Worm (Caenorhabditis elegans) whole organism, young adult: ENCODE data around the gene cyp-13A1.

Source experiments
- B0336.3 ChIP-seq: fragments of 200-800 bp; sonication (Bioruptor generic); IDR thresholded peaks from 2 replicates; pipeline ENCODE4 v1.3.6; 2022; ENCODE audit warnings: missing genetic modification characterization, missing compliant biosample characterization
- F33H1.4 ChIP-seq: fragments of 200-800 bp; sonication (Bioruptor generic); IDR thresholded peaks from 2 replicates; pipeline ENCODE4 v1.3.6; 2022; ENCODE audit warnings: missing genetic modification reagents, missing genetic modification characterization, missing compliant biosample characterization
- F37B4.10 ChIP-seq: fragments of 200-800 bp; sonication (Bioruptor generic); IDR thresholded peaks from 2 replicates; pipeline ENCODE4 v1.3.6; 2022; ENCODE audit warnings: missing genetic modification characterization, missing compliant biosample characterization
- F39B2.1 ChIP-seq: fragments of 200-800 bp; sonication (Bioruptor generic); IDR thresholded peaks from 2 replicates; pipeline ENCODE4 v1.3.6; 2022; ENCODE audit warnings: missing genetic modification reagents, missing genetic modification characterization, missing compliant biosample characterization
- F49E8.2 ChIP-seq: sonication (generic microtip); optimal IDR thresholded peaks from 3 replicates; lab custom pipeline; 2017; ENCODE audit warnings: missing genetic modification characterization, mild to moderate bottlenecking, missing compliant biosample characterization, antibody characterized with exemption, moderate library complexity; ENCODE audit not compliant: insufficient read depth
- F57C9.4 ChIP-seq: sonication (generic microtip); optimal IDR thresholded peaks from 2 replicates; lab custom pipeline; 2017; ENCODE audit warnings: mild to moderate bottlenecking, missing genetic modification characterization, missing compliant biosample characterization
- K12H6.12 ChIP-seq: fragments of 200-800 bp; sonication (Bioruptor generic); optimal IDR thresholded peaks from 2 replicates; lab custom pipeline; 2018; ENCODE audit warnings: mild to moderate bottlenecking, missing genetic modification characterization, missing compliant biosample characterization
- T26A5.8 ChIP-seq: sonication (generic microtip); optimal IDR thresholded peaks from 2 replicates; lab custom pipeline; 2016; ENCODE audit warnings: missing genetic modification characterization, missing compliant biosample characterization
- Y53G8AR.9 ChIP-seq: fragments of 200-800 bp; sonication (Bioruptor generic); conservative IDR thresholded peaks from 2 replicates; pipeline ENCODE4 v1.3.6; 2022; ENCODE audit warnings: missing genetic modification reagents, missing genetic modification characterization, missing compliant biosample characterization
- Y56A3A.18 ChIP-seq: fragments of 200-800 bp; sonication (Bioruptor generic); IDR thresholded peaks from 2 replicates; pipeline ENCODE4 v1.3.6; 2022; ENCODE audit warnings: missing genetic modification reagents, missing genetic modification characterization, missing compliant biosample characterization
- Y79H2A.3 ChIP-seq: fragments of 200-800 bp; sonication (Bioruptor generic); conservative IDR thresholded peaks from 2 replicates; pipeline ENCODE4 v1.3.6; 2022; ENCODE audit warnings: missing genetic modification reagents, missing genetic modification characterization, missing compliant biosample characterization
- ama-1 ChIP-seq, 3 experiments: fragments of 150-350 bp in 1 of 3; sonication (generic microtip) in 2 of 3; optimal IDR thresholded peaks; 2 replicates each; lab custom pipeline; 2014 to 2018; ENCODE audit warnings: missing biosample characterization in 2 of 3, missing genetic modification characterization in 2 of 3, missing genetic modification reagents in 2 of 3
- athp-1 ChIP-seq: sonication (generic microtip); optimal IDR thresholded peaks from 2 replicates; lab custom pipeline; 2017; ENCODE audit warnings: mild to moderate bottlenecking, missing genetic modification characterization, missing compliant biosample characterization
- attf-3 ChIP-seq: fragments of 200-800 bp; sonication (Bioruptor generic); conservative IDR thresholded peaks from 2 replicates; pipeline ENCODE4 v1.3.6; 2022; ENCODE audit warnings: missing genetic modification reagents, missing genetic modification characterization, missing compliant biosample characterization
- attf-5 ChIP-seq: fragments of 200-800 bp; sonication (Bioruptor generic); optimal IDR thresholded peaks from 2 replicates; lab custom pipeline; 2018; ENCODE audit warnings: mild to moderate bottlenecking, missing genetic modification characterization, missing compliant biosample characterization
- ccch-3 ChIP-seq: fragments of 200-800 bp; sonication (Bioruptor generic); optimal IDR thresholded peaks from 2 replicates; lab custom pipeline; 2018; ENCODE audit warnings: mild to moderate bottlenecking, missing genetic modification characterization, missing compliant biosample characterization
- ceh-40 ChIP-seq: fragments of 200-800 bp; sonication (Bioruptor generic); IDR thresholded peaks from 2 replicates; pipeline ENCODE4 v1.3.6; 2022; ENCODE audit warnings: missing genetic modification characterization, missing compliant biosample characterization
- ceh-58 ChIP-seq: fragments of 200-800 bp; sonication (Bioruptor generic); IDR thresholded peaks from 2 replicates; pipeline ENCODE4 v1.3.6; 2022; ENCODE audit warnings: missing genetic modification characterization, missing compliant biosample characterization
- ceh-91 ChIP-seq: fragments of 200-800 bp; sonication (Bioruptor generic); IDR thresholded peaks from 2 replicates; pipeline ENCODE4 v1.3.6; 2022; ENCODE audit warnings: missing genetic modification reagents, missing genetic modification characterization, missing compliant biosample characterization
- egl-44 ChIP-seq: fragments of 200-800 bp; sonication (Bioruptor generic); IDR thresholded peaks from 2 replicates; pipeline ENCODE4 v1.3.6; 2022; ENCODE audit warnings: missing genetic modification reagents, missing genetic modification characterization, missing compliant biosample characterization
- fkh-3 ChIP-seq: sonication (generic microtip); optimal IDR thresholded peaks from 2 replicates; lab custom pipeline; 2016; ENCODE audit warnings: mild to moderate bottlenecking, missing genetic modification characterization, missing compliant biosample characterization
- hsf-1 ChIP-seq: fragments of 200-800 bp; sonication (Bioruptor generic); IDR thresholded peaks from 2 replicates; pipeline ENCODE4 v1.3.6; 2022; ENCODE audit warnings: missing genetic modification reagents, missing genetic modification characterization, missing compliant biosample characterization
- let-526 ChIP-seq: fragments of 200-800 bp; sonication (Bioruptor generic); IDR thresholded peaks from 2 replicates; pipeline ENCODE4 v1.3.6; 2022; ENCODE audit warnings: missing genetic modification reagents, missing genetic modification characterization, missing compliant biosample characterization
- let-607 ChIP-seq, 2 experiments: fragments of 200-800 bp in 1 of 2; sonication (Bioruptor generic) in 1 of 2; sonication (generic microtip) in 1 of 2; optimal IDR thresholded peaks; 2 replicates each; lab custom pipeline; 2016 to 2018; ENCODE audit warnings: mild to moderate bottlenecking in 2 of 2, missing compliant biosample characterization in 2 of 2, missing genetic modification characterization in 2 of 2, moderate library complexity in 2 of 2, missing genotype in 1 of 2
- lir-1 ChIP-seq: fragments of 200-800 bp; sonication (Bioruptor generic); conservative IDR thresholded peaks from 2 replicates; pipeline ENCODE4 v1.3.6; 2022; ENCODE audit warnings: missing genetic modification reagents, missing genetic modification characterization, missing compliant biosample characterization
- madf-10 ChIP-seq: sonication (generic microtip); optimal IDR thresholded peaks from 2 replicates; lab custom pipeline; 2016; ENCODE audit warnings: mild to moderate bottlenecking, missing genetic modification characterization, missing compliant biosample characterization
- madf-6 ChIP-seq: fragments of 200-800 bp; sonication (Bioruptor generic); IDR thresholded peaks from 2 replicates; pipeline ENCODE4 v1.3.6; 2022; ENCODE audit warnings: missing genetic modification reagents, missing genetic modification characterization, missing compliant biosample characterization
- madf-8 ChIP-seq: fragments of 200-800 bp; sonication (Bioruptor generic); conservative IDR thresholded peaks from 2 replicates; pipeline ENCODE4 v1.3.6; 2022; ENCODE audit warnings: missing genetic modification reagents, missing genetic modification characterization, missing compliant biosample characterization
- mxl-1 ChIP-seq: sonication (generic microtip); optimal IDR thresholded peaks from 2 replicates; lab custom pipeline; 2016; ENCODE audit warnings: missing genetic modification characterization, missing compliant biosample characterization
- nfyb-1 ChIP-seq: fragments of 200-800 bp; sonication (Bioruptor generic); IDR thresholded peaks from 2 replicates; pipeline ENCODE4 v1.3.6; 2022; ENCODE audit warnings: missing genetic modification reagents, missing genetic modification characterization, missing compliant biosample characterization
- nhr-120 ChIP-seq: fragments of 200-800 bp; sonication (Bioruptor generic); IDR thresholded peaks from 2 replicates; pipeline ENCODE4 v1.3.6; 2022; ENCODE audit warnings: missing genetic modification characterization, missing compliant biosample characterization
- nhr-27 ChIP-seq: fragments of 200-800 bp; sonication (Bioruptor generic); optimal IDR thresholded peaks from 2 replicates; lab custom pipeline; 2018; ENCODE audit warnings: mild to moderate bottlenecking, missing genetic modification characterization, moderate library complexity, missing compliant biosample characterization
- nhr-90 ChIP-seq: sonication (generic microtip); optimal IDR thresholded peaks from 2 replicates; lab custom pipeline; 2016; ENCODE audit warnings: missing genotype, mild to moderate bottlenecking, missing genetic modification characterization, missing compliant biosample characterization
- pbrm-1 ChIP-seq: fragments of 200-800 bp; sonication (Bioruptor generic); IDR thresholded peaks from 2 replicates; pipeline ENCODE4 v1.3.6; 2022; ENCODE audit warnings: missing genetic modification reagents, missing genetic modification characterization, missing compliant biosample characterization
- pha-4 ChIP-seq: fragments of 150-350 bp; sonication (generic microtip); optimal IDR thresholded peaks from 2 replicates; lab custom pipeline; 2014; ENCODE audit warnings: missing biosample characterization, missing genetic modification reagents, missing genetic modification characterization
- rec-8 ChIP-seq, 2 experiments: sonication (generic microtip); optimal IDR thresholded peaks; 2 replicates each; lab custom pipeline; 2016; ENCODE audit warnings: mild to moderate bottlenecking in 2 of 2, missing genetic modification characterization in 2 of 2, missing genetic modification reagents in 2 of 2, missing genotype in 2 of 2, missing biosample characterization in 1 of 2, missing compliant biosample characterization in 1 of 2, moderate library complexity in 1 of 2
- sdz-38 ChIP-seq: sonication (generic microtip); optimal IDR thresholded peaks from 2 replicates; lab custom pipeline; 2016; ENCODE audit warnings: missing genotype, missing genetic modification characterization, missing compliant biosample characterization
- sea-2 ChIP-seq: fragments of 200-800 bp; sonication (Bioruptor generic); IDR thresholded peaks from 2 replicates; pipeline ENCODE4 v1.3.6; 2022; ENCODE audit warnings: missing genetic modification characterization, missing compliant biosample characterization
- snpc-4 ChIP-seq, 5 experiments: fragments of 150-350 bp in 1 of 5; sonication (generic microtip) in 4 of 5; optimal IDR thresholded peaks; 2 replicates each; lab custom pipeline; 2014 to 2018; ENCODE audit warnings: missing genetic modification characterization in 5 of 5, missing biosample characterization in 3 of 5, antibody characterized with exemption in 2 of 5, mild to moderate bottlenecking in 2 of 5, missing compliant biosample characterization in 2 of 5, missing genotype in 2 of 5, moderate library complexity in 2 of 5, missing genetic modification reagents in 1 of 5
- unc-62 ChIP-seq: fragments of 150-350 bp; optimal IDR thresholded peaks from 2 replicates; lab custom pipeline; 2014; ENCODE audit warnings: missing biosample characterization, missing genetic modification reagents, missing genetic modification characterization
- zfh-2 ChIP-seq: fragments of 200-800 bp; sonication (Bioruptor generic); conservative IDR thresholded peaks from 2 replicates; pipeline ENCODE4 v1.3.6; 2022; ENCODE audit warnings: missing genetic modification reagents, missing genetic modification characterization, missing compliant biosample characterization
- ztf-22 ChIP-seq: fragments of 200-800 bp; sonication (Bioruptor generic); optimal IDR thresholded peaks from 2 replicates; lab custom pipeline; 2018; ENCODE audit warnings: mild to moderate bottlenecking, missing genetic modification characterization, moderate library complexity, missing compliant biosample characterization
- ztf-3 ChIP-seq: fragments of 200-800 bp; sonication (Bioruptor generic); optimal IDR thresholded peaks from 2 replicates; lab custom pipeline; 2018; ENCODE audit warnings: mild to moderate bottlenecking, missing genetic modification characterization, missing compliant biosample characterization
- ztf-6 ChIP-seq: fragments of 200-800 bp; sonication (Bioruptor generic); IDR thresholded peaks from 2 replicates; pipeline ENCODE4 v1.3.6; 2022; ENCODE audit warnings: missing genetic modification reagents, missing genetic modification characterization, missing compliant biosample characterization

The cyp-13A1 gene

ce11 chrII:9746069-9746468 lies 35.7 kb downstream of the cyp-13A1 start, which contains the start of the genes Y53C12B.1 and nos-3 (continued):
- TF ChIP-seq ceh-58 (no peak), Y79H2A.3 (GFP tag; lab: Robert Waterston, UW) (no peak), ztf-6 (GFP tag; lab: Robert Waterston, UW) (no peak), fkh-3 (tag; lab: Kevin White, UChicago) (no peak), pbrm-1 (GFP tag; lab: Robert Waterston, UW) (peak; percentile 66), attf-3 (GFP tag; lab: Robert Waterston, UW) (no peak; the same call in 1 of the 2 replicates), ccch-3 (GFP tag; lab: Kevin White, UChicago) (no peak), sdz-38 (tag; lab: Kevin White, UChicago) (no peak), F33H1.4 (GFP tag; lab: Robert Waterston, UW) (peak; percentile 96), snpc-4 (GFP tag; optimal IDR thresholded peaks at IDR 0.05; lab: Kevin White, UChicago) (peak; percentile 7), snpc-4 (tag; optimal IDR thresholded peaks at IDR 0.05; lab: Kevin White, UChicago) (peak in 3 of 4 experiments; percentile 26 to 72 (median 49))

- TF ChIP-seq madf-6 (GFP tag; lab: Robert Waterston, UW) = peak; percentile 41; the same call in 1 of the 2 replicates
- no peak for TF ChIP-seq snpc-4 (GFP tag; optimal IDR thresholded peaks at IDR 0.05; lab: Kevin White, UChicago)
- TF ChIP-seq snpc-4 (tag; optimal IDR thresholded peaks at IDR 0.05; lab: Kevin White, UChicago) = no peak
- no peak for TF ChIP-seq ama-1 (optimal IDR thresholded peaks at IDR 0.05; lab: Kevin White, UChicago)
- peak in 1 of 2 experiments; percentile 14 for TF ChIP-seq ama-1 (GFP tag; optimal IDR thresholded peaks at IDR 0.05; lab: Kevin White, UChicago)
- TF ChIP-seq fkh-3 (tag; lab: Kevin White, UChicago) = no peak
Measured at ce11 chrII:9742784-9743183, 39.0 kb downstream of the cyp-13A1 start, which contains the start of gene pno-1. Gene pno-1, minus strand, starts transcription at chrII:9742884.

ce11 chrII:9741400-9741799 lies 40.4 kb downstream of the cyp-13A1 start:
- TF ChIP-seq egl-44 (GFP tag; lab: Robert Waterston, UW) = no peak
- TF ChIP-seq hsf-1 = no peak
- no peak for TF ChIP-seq nhr-120 (GFP tag; lab: Robert Waterston, UW)
- no peak for TF ChIP-seq nhr-27 (tag; lab: Kevin White, UChicago)
- TF ChIP-seq let-526 (GFP tag; lab: Robert Waterston, UW) = 0 out of 2 replicates have a peak, but pooled peaks have one; percentile 17
- no peak for TF ChIP-seq zfh-2
- no peak for TF ChIP-seq ceh-91 (GFP tag; lab: Robert Waterston, UW)
- TF ChIP-seq nfyb-1 (GFP tag; lab: Robert Waterston, UW) = peak; percentile 28; the same call in 1 of the 2 replicates
- TF ChIP-seq B0336.3 (GFP tag; lab: Robert Waterston, UW) = no peak
- no peak for TF ChIP-seq lir-1 (GFP tag; lab: Robert Waterston, UW)
- no peak for TF ChIP-seq F49E8.2 (tag; lab: Kevin White, UChicago)
- TF ChIP-seq T26A5.8 (tag; lab: Kevin White, UChicago) = no peak
- TF ChIP-seq Y53G8AR.9 (GFP tag; lab: Robert Waterston, UW) = no peak
- TF ChIP-seq mxl-1 (tag; lab: Kevin White, UChicago) = no peak
- TF ChIP-seq ztf-3 (GFP tag; lab: Kevin White, UChicago) = no peak
- no peak for TF ChIP-seq K12H6.12 (tag; lab: Kevin White, UChicago)
- TF ChIP-seq Y56A3A.18 (GFP tag; lab: Robert Waterston, UW) = no peak
- no peak for TF ChIP-seq F33H1.4 (GFP tag; lab: Robert Waterston, UW)
- no peak for TF ChIP-seq madf-8 (GFP tag; lab: Robert Waterston, UW)
- TF ChIP-seq madf-10 (tag; lab: Kevin White, UChicago) = peak; percentile 2
- no peak for TF ChIP-seq rec-8 (tag; optimal IDR thresholded peaks at IDR 0.05; lab: Kevin White, UChicago)
- TF ChIP-seq F37B4.10 = no peak
- no peak for TF ChIP-seq attf-5 (GFP tag; lab: Kevin White, UChicago)
- no peak for TF ChIP-seq fkh-3 (tag; lab: Kevin White, UChicago)
- TF ChIP-seq pha-4 = no peak
- TF ChIP-seq let-607 (tag; optimal IDR thresholded peaks at IDR 0.05; lab: Kevin White, UChicago) = peak; percentile 78 to 88
- peak; percentile 97 for TF ChIP-seq unc-62 (GFP tag; lab: Kevin White, UChicago)
- no peak for TF ChIP-seq nhr-90 (tag; lab: Kevin White, UChicago)
- TF ChIP-seq ceh-40 (GFP tag; lab: Robert Waterston, UW) = no peak
- TF ChIP-seq athp-1 (tag; lab: Kevin White, UChicago) = no peak
- no peak for TF ChIP-seq F39B2.1 (GFP tag; lab: Robert Waterston, UW)
- TF ChIP-seq F57C9.4 (tag; lab: Kevin White, UChicago) = no peak
- TF ChIP-seq sea-2 (GFP tag; lab: Robert Waterston, UW) = no peak
- TF ChIP-seq ztf-22 (GFP tag; lab: Kevin White, UChicago) = peak; percentile 2
